Fruit fly (Drosophila melanogaster) Kc167 (cell line): ENCODE results near the gene CG7985.

Experiments used
- Myc ChIP-seq: fragments of >200 bp; optimal IDR thresholded peaks from 2 replicates; lab custom pipeline; 2017; ENCODE audit warnings: missing external identifiers
- Sin3A ChIP-seq: fragments of >200 bp; optimal IDR thresholded peaks from 2 replicates; lab custom pipeline; 2018; ENCODE audit warnings: missing external identifiers
- h ChIP-seq: fragments of >200 bp; optimal IDR thresholded peaks from 3 replicates; lab custom pipeline; 2018; ENCODE audit warnings: missing external identifiers
- insv ChIP-seq: fragments of >200 bp; optimal IDR thresholded peaks from 3 replicates; lab custom pipeline; 2018; ENCODE audit warnings: missing external identifiers
- psq ChIP-seq: fragments of >200 bp; optimal IDR thresholded peaks from 2 replicates; lab custom pipeline; 2017; ENCODE audit warnings: missing external identifiers
- ttk ChIP-seq: sonication (Bioruptor generic); optimal IDR thresholded peaks from 2 replicates; lab custom pipeline; 2017; ENCODE audit warnings: missing external identifiers

The CG7985 gene

DNA sequence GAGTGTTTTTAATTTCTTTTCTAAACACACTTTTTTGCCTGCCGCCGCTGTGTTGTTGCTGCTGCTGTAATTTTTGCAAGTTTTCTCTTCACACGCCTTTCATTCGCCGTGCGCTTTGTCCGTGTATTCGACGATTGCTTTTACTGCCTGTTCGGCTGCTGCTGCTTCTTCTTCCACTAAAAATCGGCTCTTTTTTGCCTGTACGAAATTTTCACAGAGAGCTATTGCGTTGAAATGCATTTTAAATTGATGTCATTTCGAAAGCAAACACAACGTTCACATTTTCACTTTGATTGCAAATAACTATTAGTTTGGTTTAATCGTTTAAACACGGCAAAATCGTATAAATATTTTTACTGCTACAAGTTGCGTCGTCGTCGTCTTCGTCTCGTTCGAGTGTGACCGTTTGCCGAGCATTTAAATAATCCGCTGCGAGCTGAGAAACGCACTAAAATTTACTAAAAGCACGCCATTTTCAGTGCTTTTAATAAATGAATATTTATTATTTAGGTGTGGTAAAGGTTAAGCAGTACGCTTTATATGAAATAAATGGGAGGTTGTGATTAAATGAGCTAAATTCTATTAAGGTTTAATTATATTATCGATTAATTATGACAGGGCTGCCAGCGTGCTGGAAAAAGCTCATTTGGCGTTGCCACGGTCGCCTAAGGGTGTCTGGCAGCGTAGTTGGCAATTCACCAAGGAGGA is at the start of gene CG7985, which contains the start of gene Ssdp:
Gene CG7985, plus strand, starts transcription at position 681 of the 708 bp plus-strand sequence.
Gene Ssdp, minus strand, starts transcription at position 419 of the 708 bp plus-strand sequence.
- no peak for TF ChIP-seq psq
- TF ChIP-seq Sin3A (lab: Kevin White, UChicago): no peak

- TF ChIP-seq psq (no peak), ttk (lab: Kevin White, UChicago) (no peak), Myc (lab: Kevin White, UChicago) (no peak), insv (lab: Kevin White, UChicago) (no peak), Sin3A (lab: Kevin White, UChicago) (no peak), h (lab: Kevin White, UChicago) (no peak)
Measured at dm6 chr3R:18151820-18152219, 47.8 kb upstream of the CG7985 start, which contains the start of gene CG14316. Gene CG14316, plus strand, starts transcription at chr3R:18152120.

- TF ChIP-seq ttk (lab: Kevin White, UChicago) (no peak), h (lab: Kevin White, UChicago) (no peak), insv (lab: Kevin White, UChicago) (no peak), psq (no peak), Sin3A (lab: Kevin White, UChicago) (no peak), Myc (lab: Kevin White, UChicago) (no peak)
Measured at dm6 chr3R:18153698-18154097, 46.0 kb upstream of the CG7985 start.

DNA sequence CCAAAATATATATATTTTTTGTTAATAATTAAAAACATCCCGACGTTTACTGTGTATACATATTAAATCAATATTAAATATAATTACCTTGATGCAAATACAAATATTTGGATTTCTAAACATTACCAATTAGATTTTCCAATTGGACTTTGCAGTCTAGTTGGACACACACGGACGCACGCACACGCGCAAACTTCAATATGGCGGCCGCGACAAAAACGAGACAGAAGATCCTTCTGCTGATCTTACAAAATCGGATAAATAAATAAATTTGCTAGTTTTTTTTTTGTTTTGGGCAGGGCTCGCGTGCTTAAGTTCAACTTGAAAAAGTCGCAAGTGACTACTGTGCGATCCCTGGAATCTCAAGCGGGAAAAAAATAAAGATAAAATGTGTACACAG is 43.0 kb upstream of the CG7985 start:
- no peak for TF ChIP-seq Myc (lab: Kevin White, UChicago)
- TF ChIP-seq Sin3A (lab: Kevin White, UChicago): no peak
- TF ChIP-seq h (lab: Kevin White, UChicago): no peak
- no peak for TF ChIP-seq psq
- no peak for TF ChIP-seq ttk (lab: Kevin White, UChicago)
- TF ChIP-seq insv (lab: Kevin White, UChicago): no peak

dm6 chr3R:18157459-18157858 is 42.2 kb upstream of the CG7985 start:
- TF ChIP-seq psq (no peak), ttk (lab: Kevin White, UChicago) (no peak), Myc (lab: Kevin White, UChicago) (no peak), h (lab: Kevin White, UChicago) (no peak), Sin3A (lab: Kevin White, UChicago) (no peak), insv (lab: Kevin White, UChicago) (no peak)

- TF ChIP-seq insv (lab: Kevin White, UChicago) (no peak), psq (no peak), Sin3A (lab: Kevin White, UChicago) (no peak), Myc (lab: Kevin White, UChicago) (no peak), h (lab: Kevin White, UChicago) (no peak), ttk (lab: Kevin White, UChicago) (no peak)
Measured at dm6 chr3R:18158401-18158800, 41.3 kb upstream of the CG7985 start, which contains the start of gene CG14315. Gene CG14315, plus strand, starts transcription at chr3R:18158701.

DNA sequence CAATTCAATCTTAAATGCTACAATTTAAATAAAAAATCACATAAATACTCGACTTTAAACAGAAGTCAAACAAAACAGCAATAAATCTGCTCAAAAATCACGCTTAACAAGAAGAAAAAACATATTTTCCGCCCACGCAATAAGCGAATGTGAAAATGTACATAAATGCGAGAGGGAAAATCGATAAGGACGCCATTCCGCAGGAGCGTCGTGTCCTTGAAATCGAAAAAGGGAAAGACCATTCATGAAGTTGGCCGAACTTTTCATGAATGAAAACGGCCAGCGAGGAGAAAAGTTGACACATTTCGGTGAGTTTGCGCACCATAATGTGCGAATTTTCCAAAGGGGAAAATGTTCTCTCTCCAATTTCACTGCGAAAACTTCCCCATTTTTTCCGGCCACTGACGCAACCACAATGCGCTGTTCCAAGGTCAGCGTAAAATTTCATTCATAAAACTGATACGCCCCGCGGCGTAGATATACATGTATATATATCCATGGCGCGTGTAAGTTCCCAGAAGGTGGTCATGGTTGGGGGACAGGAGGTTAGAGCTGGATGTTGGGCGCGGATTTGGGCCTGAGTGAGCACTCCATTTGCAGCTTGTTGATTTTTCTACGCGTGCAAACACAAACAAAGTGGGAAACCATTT is 39.4 kb upstream of the CG7985 start:
- no peak for TF ChIP-seq psq
- no peak for TF ChIP-seq insv (lab: Kevin White, UChicago)
- no peak for TF ChIP-seq Sin3A (lab: Kevin White, UChicago)
- TF ChIP-seq ttk (lab: Kevin White, UChicago): no peak
- no peak for TF ChIP-seq Myc (lab: Kevin White, UChicago)
- TF ChIP-seq h (lab: Kevin White, UChicago): no peak

DNA sequence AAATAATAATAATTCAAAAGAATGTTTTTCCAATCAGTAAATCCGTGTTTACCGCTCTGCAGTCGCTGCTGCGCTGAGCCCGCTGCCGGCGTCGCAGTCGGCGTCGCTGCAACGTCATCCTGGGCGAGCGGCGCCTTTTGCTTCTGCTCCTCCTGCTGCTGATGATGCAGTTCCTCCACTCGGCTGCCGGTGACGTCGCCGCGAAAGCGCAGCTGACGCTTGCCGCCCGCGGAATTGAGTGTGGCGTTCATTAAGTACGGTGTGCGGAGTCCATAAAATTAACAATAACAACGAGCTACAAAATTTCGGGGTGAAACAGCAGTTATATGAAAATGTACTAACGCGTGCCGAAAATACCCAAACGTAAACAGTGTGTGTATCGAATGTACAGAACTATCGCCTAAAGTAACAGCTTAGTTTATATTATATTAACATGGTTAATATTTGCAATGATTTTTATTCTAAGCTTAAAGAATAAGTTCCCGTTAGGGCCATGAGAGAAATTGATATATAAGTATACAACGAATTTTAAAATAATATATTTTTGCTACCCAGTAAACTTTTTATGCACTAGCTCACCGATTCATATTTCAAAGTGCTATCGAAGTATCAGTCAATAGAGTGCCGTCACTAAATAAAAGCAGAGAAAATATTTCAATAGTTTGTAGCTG is 35.5 kb upstream of the CG7985 start, which contains the start of the genes CG7218 and Cbp20:
Gene CG7218, minus strand, starts transcription at position 346 of the 671 bp plus-strand sequence.
Gene Cbp20, plus strand, starts transcription at position 610 of the 671 bp plus-strand sequence.
- TF ChIP-seq ttk (lab: Kevin White, UChicago): no peak
- no peak for TF ChIP-seq Myc (lab: Kevin White, UChicago)
- no peak for TF ChIP-seq psq
- TF ChIP-seq h (lab: Kevin White, UChicago): no peak
- no peak for TF ChIP-seq insv (lab: Kevin White, UChicago)
- no peak for TF ChIP-seq Sin3A (lab: Kevin White, UChicago)

DNA sequence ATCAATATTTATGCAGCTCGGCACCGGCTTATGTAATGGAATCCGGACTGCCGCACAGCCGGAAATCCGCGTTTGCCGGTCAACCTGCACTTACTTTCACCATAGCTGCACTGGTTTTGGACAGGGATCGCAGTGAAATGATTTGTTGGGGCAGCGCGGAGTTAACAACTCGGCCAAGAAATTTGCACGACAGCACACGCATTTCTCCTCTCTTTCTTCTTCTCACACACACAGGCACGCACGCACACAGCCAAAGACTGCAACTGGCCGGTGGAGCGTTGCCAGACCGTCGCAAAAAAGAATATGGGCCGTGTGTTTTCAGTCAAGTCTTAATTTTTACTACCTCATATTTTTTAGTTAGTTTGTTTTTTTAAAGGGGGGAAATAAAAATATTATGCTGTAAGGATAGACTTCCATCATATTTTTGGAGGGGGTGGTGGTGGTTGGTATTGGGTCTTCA is 33.4 kb upstream of the CG7985 start:
- no peak for TF ChIP-seq Myc (lab: Kevin White, UChicago)
- no peak for TF ChIP-seq ttk (lab: Kevin White, UChicago)
- TF ChIP-seq insv (lab: Kevin White, UChicago): no peak
- no peak for TF ChIP-seq Sin3A (lab: Kevin White, UChicago)
- no peak for TF ChIP-seq psq
- no peak for TF ChIP-seq h (lab: Kevin White, UChicago)

dm6 chr3R:18167173-18167415 is 32.6 kb upstream of the CG7985 start, which contains the start of the genes CG7215 and Prx5:
Gene CG7215, minus strand, starts transcription at chr3R:18167273.
Gene Prx5, minus strand, starts transcription at chr3R:18167273.
- TF ChIP-seq Sin3A (lab: Kevin White, UChicago) (no peak), h (lab: Kevin White, UChicago) (no peak), psq (no peak), insv (lab: Kevin White, UChicago) (no peak), Myc (lab: Kevin White, UChicago) (no peak), ttk (lab: Kevin White, UChicago) (no peak)
